Worm (Caenorhabditis elegans) whole organism, L1 larva: ENCODE results near the gene dsl-6.

Experiments used
- ceh-63 ChIP-seq: fragments of 200-800 bp; sonication (Bioruptor generic); optimal IDR thresholded peaks from 2 replicates; lab custom pipeline; 2018; ENCODE audit warnings: mild to moderate bottlenecking, missing genetic modification characterization, missing compliant biosample characterization
- elt-2 ChIP-seq: sonication (generic microtip); optimal IDR thresholded peaks from 2 replicates; lab custom pipeline; 2016; ENCODE audit warnings: missing genetic modification characterization, mild to moderate bottlenecking, inconsistent platforms, missing compliant biosample characterization, missing genetic modification reagents
- lin-15B ChIP-seq: fragments of 150-350 bp; sonication (generic microtip); optimal IDR thresholded peaks from 3 replicates; lab custom pipeline; 2014; ENCODE audit warnings: missing biosample characterization, missing genetic modification characterization
- nhr-12 ChIP-seq: sonication (generic microtip); optimal IDR thresholded peaks from 2 replicates; lab custom pipeline; 2017; ENCODE audit warnings: missing biosample characterization, missing genetic modification characterization
- snpc-4 ChIP-seq: fragments of 150-350 bp; optimal IDR thresholded peaks from 2 replicates; lab custom pipeline; 2014; ENCODE audit warnings: missing biosample characterization, missing genetic modification characterization

- TF ChIP-seq lin-15B (no peak), snpc-4 (tag; lab: Kevin White, UChicago) (no peak), nhr-12 (tag; lab: Kevin White, UChicago) (no peak), elt-2 (tag; lab: Kevin White, UChicago) (no peak), ceh-63 (no peak)
Measured at ce11 chrIV:11435761-11436160, 37.6 kb upstream of the dsl-6 start.
